Fruit fly (Drosophila melanogaster) whole organism, pupa: Measurements from ENCODE around the gene CG3939.

Source experiments
- CG10348 ChIP-seq: fragments of 200-800 bp; sonication (Bioruptor generic); IDR thresholded peaks from 2 replicates; pipeline ENCODE4 v1.3.6; 2022; ENCODE audit warnings: missing biosample characterization, missing genetic modification characterization
- CG12605 ChIP-seq: fragments of 200-800 bp; sonication (Bioruptor generic); IDR thresholded peaks from 2 replicates; pipeline ENCODE4 v1.3.6; 2022; ENCODE audit warnings: missing biosample characterization, missing genetic modification characterization
- CG13204 ChIP-seq: fragments of 200-800 bp; sonication (Bioruptor generic); optimal IDR thresholded peaks from 2 replicates; lab custom pipeline; 2018; ENCODE audit warnings: missing biosample characterization, mild to moderate bottlenecking, missing genetic modification characterization, moderate library complexity
- CG14655 ChIP-seq: fragments of 200-800 bp; sonication (Bioruptor generic); optimal IDR thresholded peaks from 3 replicates; lab custom pipeline; 2017; ENCODE audit warnings: mild to moderate bottlenecking, missing biosample characterization, missing genetic modification reagents, missing genetic modification characterization
- CG15710 ChIP-seq: fragments of 200-800 bp; sonication (Bioruptor generic); optimal IDR thresholded peaks from 2 replicates; lab custom pipeline; 2018; ENCODE audit warnings: missing biosample characterization, mild to moderate bottlenecking, missing genetic modification characterization, moderate library complexity
- CG17806 ChIP-seq: fragments of 200-800 bp; sonication (Bioruptor generic); optimal IDR thresholded peaks from 2 replicates; lab custom pipeline; 2018; ENCODE audit warnings: missing biosample characterization, mild to moderate bottlenecking, missing genetic modification characterization, moderate library complexity
- CG32121 ChIP-seq: fragments of 200-800 bp; sonication (Bioruptor generic); IDR thresholded peaks from 2 replicates; pipeline ENCODE4 v1.3.6; 2022; ENCODE audit warnings: missing biosample characterization, missing genetic modification characterization
- CG34367 ChIP-seq: fragments of 200-800 bp; sonication (Bioruptor generic); optimal IDR thresholded peaks from 2 replicates; lab custom pipeline; 2018; ENCODE audit warnings: missing biosample characterization, mild to moderate bottlenecking, missing genetic modification characterization
- CG4496 ChIP-seq: fragments of 200-800 bp; sonication (Bioruptor generic); IDR thresholded peaks from 3 replicates; pipeline ENCODE4 v1.3.6; 2022; ENCODE audit warnings: missing biosample characterization, missing genetic modification characterization
- CG8159 ChIP-seq: fragments of 200-800 bp; sonication (Bioruptor generic); optimal IDR thresholded peaks from 3 replicates; lab custom pipeline; 2018; ENCODE audit warnings: missing biosample characterization, mild to moderate bottlenecking, missing genetic modification characterization, moderate library complexity
- CG8301 ChIP-seq: fragments of 200-800 bp; sonication (Bioruptor generic); optimal IDR thresholded peaks from 2 replicates; lab custom pipeline; 2018; ENCODE audit warnings: missing biosample characterization, mild to moderate bottlenecking, missing genetic modification characterization
- CG9948 ChIP-seq: fragments of 200-800 bp; sonication (Bioruptor generic); optimal IDR thresholded peaks from 2 replicates; lab custom pipeline; 2018; ENCODE audit warnings: missing biosample characterization, mild to moderate bottlenecking, missing genetic modification characterization, moderate library complexity
- D1 ChIP-seq: fragments of 200-800 bp; sonication (Bioruptor generic); optimal IDR thresholded peaks from 2 replicates; lab custom pipeline; 2018; ENCODE audit warnings: missing biosample characterization, mild to moderate bottlenecking, missing genetic modification characterization, moderate library complexity
- EcR ChIP-seq: fragments of 200-800 bp; sonication (Bioruptor generic); optimal IDR thresholded peaks from 3 replicates; lab custom pipeline; 2019; ENCODE audit warnings: missing biosample characterization, missing genetic modification characterization, mild to moderate bottlenecking, moderate library complexity, missing genetic modification reagents
- Ets98B ChIP-seq: fragments of 200-800 bp; sonication (Bioruptor generic); IDR thresholded peaks from 2 replicates; pipeline ENCODE4 v1.3.6; 2022; ENCODE audit warnings: missing biosample characterization, missing genetic modification characterization
- Pif1A ChIP-seq: fragments of 200-800 bp; sonication (Bioruptor generic); optimal IDR thresholded peaks from 3 replicates; lab custom pipeline; 2016; ENCODE audit warnings: missing biosample characterization, missing genetic modification characterization
- Pif1B ChIP-seq: fragments of 200-800 bp; sonication (Bioruptor generic); optimal IDR thresholded peaks from 3 replicates; lab custom pipeline; 2016; ENCODE audit warnings: missing biosample characterization, missing genetic modification characterization
- Snoo ChIP-seq: fragments of 200-800 bp; sonication (Bioruptor generic); optimal IDR thresholded peaks from 3 replicates; lab custom pipeline; 2017; ENCODE audit warnings: missing biosample characterization, mild to moderate bottlenecking, missing genetic modification characterization, inconsistent platforms
- fd96Ca ChIP-seq: fragments of 200-800 bp; sonication (Bioruptor generic); IDR thresholded peaks from 3 replicates; pipeline ENCODE4 v1.3.6; 2022; ENCODE audit warnings: missing biosample characterization, missing genetic modification characterization
- gl ChIP-seq: fragments of 200-800 bp; sonication (Bioruptor generic); optimal IDR thresholded peaks from 2 replicates; lab custom pipeline; 2018; ENCODE audit warnings: missing biosample characterization, mild to moderate bottlenecking, missing genetic modification characterization
- rn ChIP-seq: fragments of 200-800 bp; sonication (Bioruptor generic); IDR thresholded peaks from 2 replicates; pipeline ENCODE4 v1.3.6; 2022; ENCODE audit warnings: missing biosample characterization, missing genetic modification characterization

The CG3939 gene

DNA sequence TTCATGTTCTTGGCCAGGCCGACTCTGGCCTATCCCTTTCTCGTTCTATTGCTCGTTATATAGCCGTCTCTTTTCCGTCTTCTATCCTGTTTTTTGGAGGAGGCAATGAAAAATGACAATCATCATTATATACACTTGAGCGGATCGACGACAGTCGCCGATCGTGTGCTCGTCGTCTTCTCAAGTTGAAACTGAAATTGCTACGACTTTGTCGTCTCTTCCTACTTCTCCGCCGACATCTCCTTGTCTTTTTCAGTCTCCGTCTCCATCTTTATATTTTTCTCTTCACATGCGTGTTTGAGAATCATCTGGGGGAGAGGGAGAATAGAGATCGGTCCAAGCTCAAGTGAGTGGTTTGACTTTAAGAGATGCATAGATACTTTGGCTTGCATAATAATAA lies 34.0 kb upstream of the CG3939 start:
- TF ChIP-seq gl: no peak
- TF ChIP-seq D1 (tag; lab: Kevin White, UChicago): no peak
- TF ChIP-seq CG13204 (GFP tag; lab: Kevin White, UChicago): no peak
- TF ChIP-seq CG10348 (GFP tag; lab: Robert Waterston, UW): no peak
- no peak for TF ChIP-seq EcR
- no peak for TF ChIP-seq CG8159
- TF ChIP-seq CG12605 (GFP tag; lab: Robert Waterston, UW): no peak
- TF ChIP-seq CG32121 (GFP tag; lab: Robert Waterston, UW): no peak
- no peak for TF ChIP-seq CG17806 (tag; lab: Kevin White, UChicago)
- no peak for TF ChIP-seq Ets98B
- TF ChIP-seq CG4496 (GFP tag; lab: Robert Waterston, UW): no peak
- TF ChIP-seq Pif1A (GFP tag; lab: Kevin White, UChicago): no peak
- no peak for TF ChIP-seq CG34367 (tag; lab: Kevin White, UChicago)

DNA sequence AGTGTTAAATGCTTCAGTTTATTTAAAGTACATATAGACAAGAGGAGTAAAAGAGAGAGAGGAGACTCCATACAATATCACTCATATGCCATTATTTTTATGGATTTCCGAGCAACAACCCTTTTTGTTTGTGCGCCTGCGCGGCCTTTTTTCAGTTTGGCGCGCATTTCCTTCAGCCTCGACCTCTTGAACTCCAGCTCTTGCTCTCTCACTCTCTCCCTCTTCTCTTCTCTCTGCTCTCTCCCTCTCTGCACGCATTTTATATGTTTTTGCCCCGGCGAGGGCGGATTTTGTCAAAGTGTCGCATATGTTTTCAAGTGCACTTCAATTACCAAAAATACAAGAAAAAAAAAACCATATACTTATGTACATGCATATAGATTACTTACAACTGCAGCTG lies 32.7 kb upstream of the CG3939 start:
- no peak for TF ChIP-seq CG10348 (GFP tag; lab: Robert Waterston, UW)
- no peak for TF ChIP-seq gl
- TF ChIP-seq CG32121 (GFP tag; lab: Robert Waterston, UW): no peak
- TF ChIP-seq CG12605 (GFP tag; lab: Robert Waterston, UW): no peak
- TF ChIP-seq Pif1A (GFP tag; lab: Kevin White, UChicago): no peak
- no peak for TF ChIP-seq CG13204 (GFP tag; lab: Kevin White, UChicago)
- TF ChIP-seq rn (GFP tag; lab: Robert Waterston, UW): no peak
- no peak for TF ChIP-seq Snoo (tag; lab: Kevin White, UChicago)
- no peak for TF ChIP-seq CG4496 (GFP tag; lab: Robert Waterston, UW)
- TF ChIP-seq CG15710 (tag; lab: Kevin White, UChicago): no peak
- no peak for TF ChIP-seq CG8301 (tag; lab: Kevin White, UChicago)
- TF ChIP-seq D1 (tag; lab: Kevin White, UChicago): no peak
- TF ChIP-seq fd96Ca (GFP tag; lab: Robert Waterston, UW): no peak
- no peak for TF ChIP-seq Pif1B (GFP tag; lab: Kevin White, UChicago)
- TF ChIP-seq CG9948 (tag; lab: Kevin White, UChicago): no peak
- TF ChIP-seq CG14655: no peak
- no peak for TF ChIP-seq EcR
- no peak for TF ChIP-seq CG34367 (tag; lab: Kevin White, UChicago)
- TF ChIP-seq CG8159: no peak
- TF ChIP-seq CG17806 (tag; lab: Kevin White, UChicago): no peak

DNA sequence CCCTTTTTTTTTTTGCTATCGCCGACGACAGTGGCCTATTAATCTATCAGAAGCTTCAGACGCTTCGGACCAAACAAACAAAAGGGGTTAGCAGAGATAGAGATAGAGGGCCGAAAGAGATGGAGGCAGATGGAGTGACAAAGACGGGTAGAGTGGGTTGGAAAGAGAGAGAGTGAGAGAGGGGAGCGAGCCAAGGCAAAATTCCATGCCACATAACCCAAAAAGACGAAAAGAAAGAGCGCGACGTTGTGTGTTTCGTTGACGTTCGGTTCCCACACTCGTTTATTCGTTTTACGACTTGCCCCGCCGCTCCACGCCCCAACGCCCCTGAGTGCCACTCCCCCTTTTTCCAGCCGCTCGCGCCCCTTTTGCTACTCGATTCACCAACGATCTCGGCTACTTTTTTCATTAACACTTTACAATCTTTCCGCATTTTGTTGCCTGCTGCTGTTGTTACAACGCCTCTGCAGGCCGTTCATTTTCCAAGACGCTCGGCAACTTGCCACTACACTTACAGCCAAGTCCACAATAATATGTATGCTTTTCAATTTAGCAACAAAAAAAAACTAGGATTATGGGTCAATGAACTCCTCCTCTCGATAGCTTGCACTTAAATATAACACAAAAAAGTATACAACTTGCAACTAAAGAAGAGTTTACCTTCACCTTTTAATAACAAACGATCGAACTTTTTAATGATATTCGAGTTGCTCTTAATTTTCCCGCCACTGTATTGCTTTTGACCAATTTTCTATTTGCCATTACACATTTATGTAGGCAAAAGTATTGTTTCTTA lies 31.4 kb upstream of the CG3939 start:
- peak; percentile 16 for TF ChIP-seq EcR
- no peak for TF ChIP-seq CG17806 (tag; lab: Kevin White, UChicago)
- TF ChIP-seq Ets98B: 0 out of 2 replicates have a peak, but pooled peaks have one; percentile 15
- TF ChIP-seq CG34367 (tag; lab: Kevin White, UChicago): no peak
- TF ChIP-seq fd96Ca (GFP tag; lab: Robert Waterston, UW): no peak
- no peak for TF ChIP-seq CG9948 (tag; lab: Kevin White, UChicago)
- peak; percentile 10 for TF ChIP-seq CG14655
- no peak for TF ChIP-seq Snoo (tag; lab: Kevin White, UChicago)
- TF ChIP-seq CG32121 (GFP tag; lab: Robert Waterston, UW): peak; percentile 29; the same call in 1 of the 2 replicates
- no peak for TF ChIP-seq D1 (tag; lab: Kevin White, UChicago)
- no peak for TF ChIP-seq Pif1B (GFP tag; lab: Kevin White, UChicago)
- TF ChIP-seq CG8301 (tag; lab: Kevin White, UChicago): peak; percentile 9
- no peak for TF ChIP-seq gl
- no peak for TF ChIP-seq CG12605 (GFP tag; lab: Robert Waterston, UW)
- no peak for TF ChIP-seq CG10348 (GFP tag; lab: Robert Waterston, UW)
- no peak for TF ChIP-seq rn (GFP tag; lab: Robert Waterston, UW)
- TF ChIP-seq Pif1A (GFP tag; lab: Kevin White, UChicago): peak; percentile 17
- no peak for TF ChIP-seq CG15710 (tag; lab: Kevin White, UChicago)
- TF ChIP-seq CG4496 (GFP tag; lab: Robert Waterston, UW): no peak
- no peak for TF ChIP-seq CG8159
- TF ChIP-seq CG13204 (GFP tag; lab: Kevin White, UChicago): no peak

DNA sequence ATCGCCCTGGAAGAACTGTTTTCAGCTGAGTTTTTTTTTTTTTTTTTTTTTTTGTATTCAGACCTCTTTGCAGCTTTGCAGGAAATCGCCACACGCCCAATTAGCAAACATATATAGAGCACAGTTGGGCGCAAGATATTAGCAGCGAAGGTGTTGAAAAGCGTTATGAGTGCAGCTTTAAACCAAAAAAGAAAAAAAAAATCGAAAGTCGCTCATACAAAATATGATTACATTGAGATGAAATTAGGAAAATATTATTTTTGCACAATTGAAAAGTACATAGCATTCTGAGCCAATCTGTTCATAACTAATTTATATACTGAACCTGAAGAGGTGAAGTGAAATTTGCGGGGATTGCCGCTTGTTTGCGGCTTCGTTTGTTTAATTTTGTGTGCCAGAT lies 27.8 kb upstream of the CG3939 start:
- TF ChIP-seq CG32121 (GFP tag; lab: Robert Waterston, UW): peak; percentile 54
- no peak for TF ChIP-seq CG13204 (GFP tag; lab: Kevin White, UChicago)
- no peak for TF ChIP-seq CG12605 (GFP tag; lab: Robert Waterston, UW)
- TF ChIP-seq CG14655: peak; percentile 41
- no peak for TF ChIP-seq CG15710 (tag; lab: Kevin White, UChicago)
- TF ChIP-seq CG9948 (tag; lab: Kevin White, UChicago): peak; percentile 5
- no peak for TF ChIP-seq CG10348 (GFP tag; lab: Robert Waterston, UW)
- TF ChIP-seq fd96Ca (GFP tag; lab: Robert Waterston, UW): peak; percentile 56; the same call in 2 of the 3 replicates
- peak; percentile 42 for TF ChIP-seq CG8159
- TF ChIP-seq Ets98B: peak; percentile 64
- TF ChIP-seq EcR: no peak
- TF ChIP-seq D1 (tag; lab: Kevin White, UChicago): no peak
- TF ChIP-seq CG8301 (tag; lab: Kevin White, UChicago): peak; percentile 27
- TF ChIP-seq CG34367 (tag; lab: Kevin White, UChicago): no peak
- peak; percentile 57 for TF ChIP-seq Snoo (tag; lab: Kevin White, UChicago)
- peak; percentile 31 for TF ChIP-seq Pif1A (GFP tag; lab: Kevin White, UChicago)
- peak; percentile 44 for TF ChIP-seq CG17806 (tag; lab: Kevin White, UChicago)
- TF ChIP-seq rn (GFP tag; lab: Robert Waterston, UW): no peak
- no peak for TF ChIP-seq gl
- TF ChIP-seq Pif1B (GFP tag; lab: Kevin White, UChicago): no peak
- TF ChIP-seq CG4496 (GFP tag; lab: Robert Waterston, UW): peak; percentile 68
